Worm (Caenorhabditis elegans) whole organism, early embryonic: ENCODE measurements around the gene Y42H9AR.5.

Experiments
- B0310.2 ChIP-seq: sonication (generic microtip); optimal IDR thresholded peaks from 2 replicates; lab custom pipeline; 2016; ENCODE audit warnings: mild to moderate bottlenecking, missing genetic modification characterization, missing compliant biosample characterization
- F13C5.2 ChIP-seq: sonication (generic microtip); optimal IDR thresholded peaks from 2 replicates; lab custom pipeline; 2017; ENCODE audit warnings: mild to moderate bottlenecking, missing genetic modification characterization, inconsistent platforms, missing compliant biosample characterization
- aly-1 ChIP-seq: sonication (generic microtip); optimal IDR thresholded peaks from 2 replicates; lab custom pipeline; 2016; ENCODE audit warnings: missing genetic modification characterization, missing compliant biosample characterization
- ama-1 ChIP-seq: fragments of 150-350 bp; optimal IDR thresholded peaks from 2 replicates; lab custom pipeline; 2014
- ceh-13 ChIP-seq: fragments of 200-800 bp; sonication (Bioruptor generic); optimal IDR thresholded peaks from 2 replicates; lab custom pipeline; 2018; ENCODE audit warnings: mild to moderate bottlenecking, missing genetic modification characterization, missing compliant biosample characterization
- ceh-36 ChIP-seq: sonication (generic microtip); optimal IDR thresholded peaks from 2 replicates; lab custom pipeline; 2016; ENCODE audit warnings: missing genetic modification characterization, inconsistent platforms, missing compliant biosample characterization
- ets-7 ChIP-seq: sonication (generic microtip); optimal IDR thresholded peaks from 2 replicates; lab custom pipeline; 2016; ENCODE audit warnings: missing genotype, missing genetic modification characterization, missing compliant biosample characterization
- flt-1 ChIP-seq: fragments of 200-800 bp; sonication (Bioruptor generic); IDR thresholded peaks from 2 replicates; pipeline ENCODE4 v1.3.6; 2022; ENCODE audit warnings: missing genetic modification characterization, missing compliant biosample characterization
- hmbx-1 ChIP-seq: sonication (generic microtip); optimal IDR thresholded peaks from 2 replicates; lab custom pipeline; 2016; ENCODE audit warnings: mild to moderate bottlenecking, missing genetic modification characterization, missing compliant biosample characterization
- hmg-4 ChIP-seq: fragments of 200-800 bp; sonication (Bioruptor generic); optimal IDR thresholded peaks from 2 replicates; lab custom pipeline; 2018; ENCODE audit warnings: mild to moderate bottlenecking, missing genetic modification characterization, missing compliant biosample characterization
- hnd-1 ChIP-seq: sonication (generic microtip); optimal IDR thresholded peaks from 2 replicates; lab custom pipeline; 2016; ENCODE audit warnings: missing genetic modification characterization, missing compliant biosample characterization
- pes-1 ChIP-seq: fragments of 200-800 bp; sonication (Bioruptor generic); IDR thresholded peaks from 2 replicates; pipeline ENCODE4 v1.3.6; 2022; ENCODE audit warnings: missing genetic modification reagents, missing genetic modification characterization, missing compliant biosample characterization
- scrt-1 ChIP-seq: fragments of 200-800 bp; sonication (Bioruptor generic); IDR thresholded peaks from 2 replicates; pipeline ENCODE4 v1.3.6; 2022; ENCODE audit warnings: missing genetic modification characterization, missing compliant biosample characterization
- sea-1 ChIP-seq: fragments of 200-800 bp; sonication (Bioruptor generic); conservative IDR thresholded peaks from 2 replicates; pipeline ENCODE4 v1.3.6; 2022; ENCODE audit warnings: missing genetic modification characterization, missing compliant biosample characterization
- tbx-11 ChIP-seq: fragments of 200-800 bp; sonication (Bioruptor generic); IDR thresholded peaks from 2 replicates; pipeline ENCODE4 v1.3.6; 2022; ENCODE audit warnings: missing genetic modification characterization, missing compliant biosample characterization
- tbx-37 ChIP-seq: fragments of 200-800 bp; sonication (Bioruptor generic); conservative IDR thresholded peaks from 2 replicates; pipeline ENCODE4 v1.3.6; 2022; ENCODE audit warnings: missing genetic modification reagents, missing genetic modification characterization, missing compliant biosample characterization
- tra-4 ChIP-seq: sonication (generic microtip); optimal IDR thresholded peaks from 2 replicates; lab custom pipeline; 2017; ENCODE audit warnings: missing genetic modification characterization, missing compliant biosample characterization

Gene Y42H9AR.5

ce11 chrIV:8146283-8146682, 44.0 kb downstream of the Y42H9AR.5 start:
- TF ChIP-seq hmbx-1 (tag; lab: Kevin White, UChicago) (no peak), ets-7 (tag; lab: Kevin White, UChicago) (no peak), tbx-11 (GFP tag; lab: Robert Waterston, UW) (no peak)

- TF ChIP-seq F13C5.2 (tag; lab: Kevin White, UChicago) (no peak), tra-4 (no peak), ceh-13 (GFP tag; lab: Kevin White, UChicago) (no peak)
Observed at ce11 chrIV:8148494-8148893, 46.2 kb downstream of the Y42H9AR.5 start, which contains the start of gene pmk-1. Gene pmk-1, plus strand, starts transcription at chrIV:8148794.

ce11 chrIV:8151721-8152120, 49.4 kb downstream of the Y42H9AR.5 start:
- TF ChIP-seq F13C5.2 (tag; lab: Kevin White, UChicago) = no peak
- no peak for TF ChIP-seq flt-1 (GFP tag; lab: Robert Waterston, UW)
- TF ChIP-seq scrt-1 (GFP tag; lab: Robert Waterston, UW) = no peak
- TF ChIP-seq ama-1 (lab: Kevin White, UChicago) = no peak
- TF ChIP-seq tbx-11 (GFP tag; lab: Robert Waterston, UW) = no peak
- no peak for TF ChIP-seq hmbx-1 (tag; lab: Kevin White, UChicago)
- no peak for TF ChIP-seq tra-4
- no peak for TF ChIP-seq hmg-4 (GFP tag; lab: Kevin White, UChicago)
- no peak for TF ChIP-seq pes-1 (GFP tag; lab: Robert Waterston, UW)
- TF ChIP-seq hnd-1 (tag; lab: Kevin White, UChicago) = no peak
- TF ChIP-seq tbx-37 = no peak
- TF ChIP-seq aly-1 (tag; lab: Kevin White, UChicago) = no peak
- no peak for TF ChIP-seq ceh-13 (GFP tag; lab: Kevin White, UChicago)
- no peak for TF ChIP-seq sea-1 (GFP tag; lab: Robert Waterston, UW)
- TF ChIP-seq ceh-36 (tag; lab: Kevin White, UChicago) = no peak
- TF ChIP-seq B0310.2 (tag; lab: Kevin White, UChicago) = no peak
- no peak for TF ChIP-seq ets-7 (tag; lab: Kevin White, UChicago)

ce11 chrIV:8152145-8152544, 49.8 kb downstream of the Y42H9AR.5 start, which contains the start of gene faah-2:
Gene faah-2, plus strand, starts transcription at chrIV:8152445.
- TF ChIP-seq scrt-1 (GFP tag; lab: Robert Waterston, UW) (no peak), B0310.2 (tag; lab: Kevin White, UChicago) (no peak), F13C5.2 (tag; lab: Kevin White, UChicago) (no peak), ceh-36 (tag; lab: Kevin White, UChicago) (no peak), hnd-1 (tag; lab: Kevin White, UChicago) (no peak), tra-4 (no peak), hmg-4 (GFP tag; lab: Kevin White, UChicago) (no peak), tbx-11 (GFP tag; lab: Robert Waterston, UW) (no peak), aly-1 (tag; lab: Kevin White, UChicago) (no peak), sea-1 (GFP tag; lab: Robert Waterston, UW) (no peak), ama-1 (lab: Kevin White, UChicago) (no peak)

- TF ChIP-seq ets-7 (tag; lab: Kevin White, UChicago) (no peak), ceh-36 (tag; lab: Kevin White, UChicago) (no peak), flt-1 (GFP tag; lab: Robert Waterston, UW) (no peak), F13C5.2 (tag; lab: Kevin White, UChicago) (no peak), scrt-1 (GFP tag; lab: Robert Waterston, UW) (no peak), hnd-1 (tag; lab: Kevin White, UChicago) (no peak), ceh-13 (GFP tag; lab: Kevin White, UChicago) (no peak), B0310.2 (tag; lab: Kevin White, UChicago) (no peak), hmbx-1 (tag; lab: Kevin White, UChicago) (no peak), aly-1 (tag; lab: Kevin White, UChicago) (no peak), tbx-37 (no peak), ama-1 (lab: Kevin White, UChicago) (no peak), pes-1 (GFP tag; lab: Robert Waterston, UW) (no peak), tra-4 (no peak)
Observed at ce11 chrIV:8152688-8153087, 50.4 kb downstream of the Y42H9AR.5 start.

- TF ChIP-seq ceh-36 (tag; lab: Kevin White, UChicago) = no peak
- TF ChIP-seq sea-1 (GFP tag; lab: Robert Waterston, UW) = no peak
- no peak for TF ChIP-seq ceh-13 (GFP tag; lab: Kevin White, UChicago)
- TF ChIP-seq scrt-1 (GFP tag; lab: Robert Waterston, UW) = no peak
- no peak for TF ChIP-seq tra-4
- TF ChIP-seq ets-7 (tag; lab: Kevin White, UChicago) = no peak
Observed at ce11 chrIV:8153163-8153562, 50.8 kb downstream of the Y42H9AR.5 start.
